Fruit fly (Drosophila melanogaster): Measurements from ENCODE around the gene CG10993.

dm6 chrX:13748906-13749872 lies 41.7 kb downstream of the CG10993 start:
- TF ChIP-seq CG8301 (tag; optimal IDR thresholded peaks at IDR 0.05) = peak; percentile 51
- TF ChIP-seq CG12605 (GFP tag; IDR thresholded peaks at IDR 0.05) = peak; percentile 40; the same call in 1 of the 2 replicates
- TF ChIP-seq D1 (tag; optimal IDR thresholded peaks at IDR 0.05) = peak; percentile 29
- TF ChIP-seq CG34367 (tag; optimal IDR thresholded peaks at IDR 0.05) = no peak
- TF ChIP-seq CG15710 (tag; optimal IDR thresholded peaks at IDR 0.05) = peak; percentile 34
- TF ChIP-seq CG10348 (GFP tag; IDR thresholded peaks at IDR 0.05) = no peak
- TF ChIP-seq fd96Ca (GFP tag; IDR thresholded peaks at IDR 0.05) = peak; percentile 68
- no peak for TF ChIP-seq CG9948 (tag; optimal IDR thresholded peaks at IDR 0.05)
- TF ChIP-seq EcR (GFP tag; optimal IDR thresholded peaks at IDR 0.05) = no peak
- no peak for TF ChIP-seq rn (GFP tag; IDR thresholded peaks at IDR 0.05)

Data from whole organism, pupa.